Worm (Caenorhabditis elegans) whole organism, L4/young adult: ENCODE measurements around the gene W08F4.7.

ENCODE experiments used
- dao-5 ChIP-seq: sonication (generic microtip); optimal IDR thresholded peaks from 2 replicates; lab custom pipeline; 2016; ENCODE audit warnings: missing genotype, missing genetic modification characterization, moderate library complexity, missing compliant biosample characterization
- him-1 ChIP-seq: sonication (generic microtip); optimal IDR thresholded peaks from 2 replicates; lab custom pipeline; 2016; ENCODE audit warnings: missing genotype, missing genetic modification reagents, missing genetic modification characterization, missing compliant biosample characterization

- TF ChIP-seq dao-5 (tag; lab: Kevin White, UChicago) (no peak), him-1 (no peak)
Observed at ce11 chrII:536775-537174, 40.8 kb downstream of the W08F4.7 start, which contains the start of gene T27A1.2.
